Worm (Caenorhabditis elegans) whole organism, L4 larva: ENCODE measurements around the gene srj-45.

Experiments
- D1046.2 ChIP-seq: fragments of 200-800 bp; sonication (Bioruptor generic); IDR thresholded peaks from 2 replicates; pipeline ENCODE4 v1.3.6; 2022; ENCODE audit warnings: missing genetic modification characterization, missing compliant biosample characterization
- F26F4.8 ChIP-seq: fragments of 200-800 bp; sonication (Bioruptor generic); conservative IDR thresholded peaks from 2 replicates; pipeline ENCODE4 v1.3.6; 2022; ENCODE audit warnings: missing genetic modification characterization, missing compliant biosample characterization
- F37D6.2 ChIP-seq: sonication (generic microtip); optimal IDR thresholded peaks from 2 replicates; lab custom pipeline; 2016; ENCODE audit warnings: mild to moderate bottlenecking, missing genetic modification characterization, missing compliant biosample characterization
- F44E2.7 ChIP-seq: fragments of 200-800 bp; sonication (Bioruptor generic); IDR thresholded peaks from 2 replicates; pipeline ENCODE4 v2.1.2; 2022; ENCODE audit warnings: missing genetic modification characterization, missing compliant biosample characterization
- R02D3.7 ChIP-seq: fragments of 150-350 bp; sonication (generic microtip); optimal IDR thresholded peaks from 3 replicates; lab custom pipeline; 2014; ENCODE audit warnings: missing biosample characterization, missing genetic modification characterization
- T26A8.4 ChIP-seq: fragments of 200-800 bp; sonication (Bioruptor generic); IDR thresholded peaks from 2 replicates; pipeline ENCODE4 v1.3.6; 2022; ENCODE audit warnings: missing genetic modification characterization, missing compliant biosample characterization
- ZK546.5 ChIP-seq, 2 experiments: sonication (generic microtip); optimal IDR thresholded peaks; 2 replicates each; lab custom pipeline; 2017; ENCODE audit warnings: missing biosample characterization in 2 of 2, missing genetic modification characterization in 2 of 2
- aha-1 ChIP-seq: fragments of 150-350 bp; peaks from one replicate; lab custom pipeline; 2014; ENCODE audit warnings: missing biosample characterization, missing genetic modification characterization
- ces-1 ChIP-seq: fragments of 150-350 bp; sonication (generic microtip); optimal IDR thresholded peaks from 4 replicates; lab custom pipeline; 2014; ENCODE audit warnings: missing biosample characterization, missing genetic modification reagents, missing genetic modification characterization
- ctbp-1 ChIP-seq: fragments of 200-800 bp; sonication (Bioruptor generic); IDR thresholded peaks from 2 replicates; pipeline ENCODE4 v1.3.6; 2022; ENCODE audit warnings: missing genetic modification reagents, missing genetic modification characterization, missing compliant biosample characterization
- daf-12 ChIP-seq: fragments of 150-350 bp; optimal IDR thresholded peaks from 2 replicates; lab custom pipeline; 2014; ENCODE audit warnings: missing biosample characterization, missing genetic modification reagents, missing genetic modification characterization
- daf-16 ChIP-seq, 3 experiments: sonication (generic microtip); optimal IDR thresholded peaks; 2 replicates each; lab custom pipeline; 2016 to 2017; ENCODE audit warnings: missing genetic modification characterization in 3 of 3, missing genetic modification reagents in 3 of 3, mild to moderate bottlenecking in 2 of 3, missing compliant biosample characterization in 2 of 3, missing biosample characterization in 1 of 3, moderate library complexity in 1 of 3
- daf-8 ChIP-seq: fragments of 200-800 bp; sonication (Bioruptor generic); IDR thresholded peaks from 2 replicates; pipeline ENCODE4 v1.3.6; 2022; ENCODE audit warnings: missing genetic modification characterization, missing compliant biosample characterization
- dmd-6 ChIP-seq: fragments of 200-800 bp; sonication (Bioruptor generic); IDR thresholded peaks from 2 replicates; pipeline ENCODE4 v1.3.6; 2022; ENCODE audit warnings: missing genetic modification reagents, missing genetic modification characterization, missing compliant biosample characterization
- dmd-8 ChIP-seq: fragments of 200-800 bp; sonication (Bioruptor generic); IDR thresholded peaks from 2 replicates; pipeline ENCODE4 v1.3.6; 2022; ENCODE audit warnings: missing genetic modification characterization, missing compliant biosample characterization
- dmd-9 ChIP-seq: fragments of 200-800 bp; sonication (Bioruptor generic); IDR thresholded peaks from 2 replicates; pipeline ENCODE4 v1.3.6; 2022; ENCODE audit warnings: missing genetic modification reagents, missing genetic modification characterization, missing compliant biosample characterization
- dve-1 ChIP-seq: sonication (generic microtip); optimal IDR thresholded peaks from 2 replicates; lab custom pipeline; 2017; ENCODE audit warnings: antibody characterized with exemption, mild to moderate bottlenecking, missing genetic modification characterization, missing compliant biosample characterization; ENCODE audit not compliant: insufficient read depth
- hif-1 ChIP-seq, 2 experiments: sonication (generic microtip); optimal IDR thresholded peaks; 2 replicates each; lab custom pipeline; 2016 to 2017; ENCODE audit warnings: missing compliant biosample characterization in 2 of 2, missing genetic modification characterization in 2 of 2, missing genetic modification reagents in 2 of 2, missing genotype in 2 of 2, mild to moderate bottlenecking in 1 of 2
- hlh-11 ChIP-seq: fragments of 200-800 bp; sonication (Bioruptor generic); optimal IDR thresholded peaks from 2 replicates; lab custom pipeline; 2018; ENCODE audit warnings: mild to moderate bottlenecking, missing genetic modification characterization, missing compliant biosample characterization
- hmg-1.1 ChIP-seq: fragments of 200-800 bp; sonication (Bioruptor generic); IDR thresholded peaks from 2 replicates; pipeline ENCODE4 v1.3.6; 2022; ENCODE audit warnings: missing genetic modification reagents, missing genetic modification characterization, missing compliant biosample characterization
- lim-7 ChIP-seq: fragments of 200-800 bp; sonication (Bioruptor generic); IDR thresholded peaks from 2 replicates; pipeline ENCODE4 v1.3.6; 2022; ENCODE audit warnings: missing genetic modification characterization, missing compliant biosample characterization
- lin-15B ChIP-seq: fragments of 150-350 bp; sonication (generic microtip); optimal IDR thresholded peaks from 3 replicates; lab custom pipeline; 2014; ENCODE audit warnings: missing biosample characterization, missing genetic modification characterization
- lin-38 ChIP-seq: fragments of 200-800 bp; sonication (Bioruptor generic); IDR thresholded peaks from 2 replicates; pipeline ENCODE4 v1.3.6; 2022; ENCODE audit warnings: missing genetic modification reagents, missing genetic modification characterization, missing compliant biosample characterization
- lin-39 ChIP-seq: fragments of 150-350 bp; optimal IDR thresholded peaks from 2 replicates; lab custom pipeline; 2014; ENCODE audit warnings: missing biosample characterization, missing genetic modification reagents, missing genetic modification characterization
- lir-3 ChIP-seq: sonication (generic microtip); optimal IDR thresholded peaks from 2 replicates; lab custom pipeline; 2016; ENCODE audit warnings: mild to moderate bottlenecking, missing genetic modification characterization, missing compliant biosample characterization
- madf-5 ChIP-seq, 2 experiments: fragments of 200-800 bp; sonication (Bioruptor generic); IDR thresholded peaks; 2 replicates each; pipeline ENCODE4 v1.3.6; 2022; ENCODE audit warnings: missing compliant biosample characterization in 2 of 2, missing genetic modification characterization in 2 of 2
- mes-2 ChIP-seq: sonication (generic microtip); optimal IDR thresholded peaks from 2 replicates; lab custom pipeline; 2016; ENCODE audit warnings: missing genotype, mild to moderate bottlenecking, missing genetic modification characterization, missing compliant biosample characterization; ENCODE audit not compliant: poor library complexity, severe bottlenecking
- nhr-10 ChIP-seq: fragments of 150-350 bp; optimal IDR thresholded peaks from 2 replicates; lab custom pipeline; 2014; ENCODE audit warnings: missing biosample characterization, missing genetic modification characterization
- nhr-102 ChIP-seq: sonication (generic microtip); optimal IDR thresholded peaks from 2 replicates; lab custom pipeline; 2016; ENCODE audit warnings: mild to moderate bottlenecking, missing genetic modification characterization, moderate library complexity, missing compliant biosample characterization
- nhr-111 ChIP-seq: fragments of 200-800 bp; sonication (Bioruptor generic); optimal IDR thresholded peaks from 2 replicates; lab custom pipeline; 2018; ENCODE audit warnings: mild to moderate bottlenecking, missing genetic modification characterization, missing compliant biosample characterization
- nhr-237 ChIP-seq: sonication (generic microtip); optimal IDR thresholded peaks from 2 replicates; lab custom pipeline; 2017; ENCODE audit warnings: missing biosample characterization, missing genetic modification characterization
- nhr-42 ChIP-seq: fragments of 200-800 bp; sonication (Bioruptor generic); IDR thresholded peaks from 2 replicates; pipeline ENCODE4 v1.3.6; 2022; ENCODE audit warnings: missing genetic modification characterization, missing compliant biosample characterization
- nhr-48 ChIP-seq: sonication (generic microtip); optimal IDR thresholded peaks from 2 replicates; lab custom pipeline; 2016; ENCODE audit warnings: mild to moderate bottlenecking, missing genetic modification characterization, missing compliant biosample characterization
- nhr-6 ChIP-seq: fragments of 150-350 bp; optimal IDR thresholded peaks from 2 replicates; lab custom pipeline; 2014; ENCODE audit warnings: missing biosample characterization, missing genetic modification characterization
- pqm-1 ChIP-seq: sonication (generic microtip); optimal IDR thresholded peaks from 2 replicates; lab custom pipeline; 2017; ENCODE audit warnings: missing biosample characterization, missing genetic modification characterization
- saeg-2 ChIP-seq: fragments of 200-800 bp; sonication (Bioruptor generic); IDR thresholded peaks from 2 replicates; pipeline ENCODE4 v1.3.6; 2022; ENCODE audit warnings: missing genetic modification reagents, missing genetic modification characterization, missing compliant biosample characterization
- skn-1 ChIP-seq: fragments of 150-350 bp; optimal IDR thresholded peaks from 2 replicates; lab custom pipeline; 2014; ENCODE audit warnings: missing biosample characterization, missing genetic modification characterization
- snpc-4 ChIP-seq: fragments of 150-350 bp; optimal IDR thresholded peaks from 2 replicates; lab custom pipeline; 2014; ENCODE audit warnings: missing biosample characterization, missing genetic modification characterization
- spr-3 ChIP-seq: fragments of 200-800 bp; sonication (Bioruptor generic); optimal IDR thresholded peaks from 2 replicates; lab custom pipeline; 2018; ENCODE audit warnings: mild to moderate bottlenecking, missing genetic modification characterization, missing compliant biosample characterization
- tra-1 ChIP-seq: fragments of 200-800 bp; sonication (Bioruptor generic); IDR thresholded peaks from 2 replicates; pipeline ENCODE4 v1.3.6; 2022; ENCODE audit warnings: missing genetic modification reagents, missing genetic modification characterization, missing compliant biosample characterization
- unc-39 ChIP-seq: sonication (generic microtip); optimal IDR thresholded peaks from 2 replicates; lab custom pipeline; 2017; ENCODE audit warnings: missing biosample characterization, missing genetic modification characterization
- unc-62 ChIP-seq, 3 experiments: fragments of 150-350 bp in 1 of 3; sonication (generic microtip); optimal IDR thresholded peaks in 2 of 3; peaks in 1 of 3; 1 replicate in 1 of 3; 2 replicates in 2 of 3; lab custom pipeline; 2014 to 2017; ENCODE audit warnings: missing biosample characterization in 3 of 3, missing genetic modification characterization in 3 of 3, missing genetic modification reagents in 3 of 3, missing genotype in 1 of 3
- zag-1 ChIP-seq: fragments of 150-350 bp; optimal IDR thresholded peaks from 2 replicates; lab custom pipeline; 2014; ENCODE audit warnings: missing biosample characterization, missing genetic modification characterization
- zip-2 ChIP-seq: fragments of 150-350 bp; optimal IDR thresholded peaks from 2 replicates; lab custom pipeline; 2014; ENCODE audit warnings: missing biosample characterization, missing genetic modification characterization
- ztf-7 ChIP-seq: fragments of 150-350 bp; optimal IDR thresholded peaks from 2 replicates; lab custom pipeline; 2014; ENCODE audit warnings: missing biosample characterization, missing genetic modification characterization

The srj-45 gene

DNA sequence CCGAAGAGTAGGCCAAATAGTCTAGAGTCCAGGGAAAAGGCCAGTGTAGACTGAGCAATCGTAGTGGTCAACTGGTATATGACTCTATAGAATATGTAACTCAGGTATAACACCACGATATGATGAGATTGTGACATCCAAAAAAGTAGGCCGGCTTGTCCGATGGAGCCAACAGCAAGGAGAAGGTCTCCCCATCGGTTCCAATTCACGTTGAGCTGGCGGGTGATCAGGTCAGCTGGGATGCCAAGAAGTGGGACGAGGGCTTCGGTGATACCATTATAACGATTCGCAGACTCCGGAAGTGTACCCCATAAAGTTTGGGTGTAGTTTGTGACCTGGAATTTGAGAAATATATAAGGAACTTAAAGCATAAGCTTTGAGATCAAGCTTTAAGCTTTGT, 36.5 kb upstream of the srj-45 start:
- peak; percentile 17 for TF ChIP-seq nhr-102 (tag; lab: Kevin White, UChicago)
- TF ChIP-seq unc-62 (GFP tag; optimal IDR thresholded peaks at IDR 0.05 in 1 of 2; lab: Kevin White, UChicago), result peak in 1 of 2 experiments; percentile 88
- TF ChIP-seq unc-62 (tag; optimal IDR thresholded peaks at IDR 0.05; lab: Kevin White, UChicago), result no peak
- TF ChIP-seq lir-3 (tag; lab: Kevin White, UChicago), result no peak
- no peak for TF ChIP-seq F37D6.2
- 0 out of 2 replicates have a peak, but pooled peaks have one; percentile 18 for TF ChIP-seq F44E2.7
- TF ChIP-seq, all 104 proteins: peak for 3

- TF ChIP-seq ces-1 (GFP tag; lab: Kevin White, UChicago) (no peak), nhr-10 (tag; lab: Kevin White, UChicago) (no peak), nhr-6 (tag; lab: Kevin White, UChicago) (no peak), zag-1 (tag; lab: Kevin White, UChicago) (no peak), saeg-2 (GFP tag; lab: Robert Waterston, UW) (no peak), nhr-237 (tag; lab: Kevin White, UChicago) (no peak), ztf-7 (tag; lab: Kevin White, UChicago) (no peak), pqm-1 (tag; lab: Kevin White, UChicago) (no peak), lim-7 (GFP tag; lab: Robert Waterston, UW) (no peak), spr-3 (GFP tag; lab: Kevin White, UChicago) (no peak), dmd-9 (no peak), R02D3.7 (tag; lab: Kevin White, UChicago) (no peak), snpc-4 (tag; lab: Kevin White, UChicago) (no peak), hlh-11 (tag; lab: Kevin White, UChicago) (peak; percentile 30), nhr-48 (tag; lab: Kevin White, UChicago) (no peak), hif-1 (tag; optimal IDR thresholded peaks at IDR 0.05; lab: Kevin White, UChicago) (no peak), lir-3 (tag; lab: Kevin White, UChicago) (no peak), D1046.2 (GFP tag; lab: Robert Waterston, UW) (no peak), dve-1 (tag; lab: Kevin White, UChicago) (no peak), tra-1 (GFP tag; lab: Robert Waterston, UW) (peak; percentile 42; the same call in 1 of the 2 replicates), T26A8.4 (GFP tag; lab: Robert Waterston, UW) (peak; percentile 31; the same call in 1 of the 2 replicates), lin-38 (GFP tag; lab: Robert Waterston, UW) (peak; percentile 53), daf-16 (GFP tag; optimal IDR thresholded peaks at IDR 0.05; lab: Kevin White, UChicago) (no peak), daf-16 (tag; optimal IDR thresholded peaks at IDR 0.05; lab: Kevin White, UChicago) (no peak), aha-1 (tag; lab: Kevin White, UChicago) (peak; percentile 95), skn-1 (tag; lab: Kevin White, UChicago) (no peak), hmg-1.1 (GFP tag; lab: Robert Waterston, UW) (no peak), dmd-8 (GFP tag; lab: Robert Waterston, UW) (peak; percentile 52; the same call in 1 of the 2 replicates), mes-2 (tag; lab: Kevin White, UChicago) (no peak), zip-2 (tag; lab: Kevin White, UChicago) (no peak), madf-5 (GFP tag; IDR thresholded peaks at IDR 0.05; lab: Robert Waterston, UW) (no peak), daf-8 (GFP tag; lab: Robert Waterston, UW) (no peak), nhr-102 (tag; lab: Kevin White, UChicago) (peak; percentile 17), lin-39 (tag; lab: Kevin White, UChicago) (no peak), ZK546.5 (tag; optimal IDR thresholded peaks at IDR 0.05; lab: Kevin White, UChicago) (no peak), dmd-6 (GFP tag; lab: Robert Waterston, UW) (peak; percentile 31), ctbp-1 (GFP tag; lab: Robert Waterston, UW) (0 out of 2 replicates have a peak, but pooled peaks have one; percentile 31), unc-39 (tag; lab: Kevin White, UChicago) (no peak), daf-12 (tag; lab: Kevin White, UChicago) (no peak), nhr-42 (GFP tag; lab: Robert Waterston, UW) (no peak), lin-15B (tag; lab: Kevin White, UChicago) (no peak), F26F4.8 (GFP tag; lab: Robert Waterston, UW) (no peak), nhr-111 (no peak)
Observed at ce11 chrV:2871754-2872504, 35.5 kb upstream of the srj-45 start.
